Fruit fly (Drosophila melanogaster) whole organism, prepupa: ENCODE measurements around the gene CG8236.

Source experiments
- CG10631 ChIP-seq: fragments of 200-800 bp; sonication (Bioruptor generic); optimal IDR thresholded peaks from 2 replicates; lab custom pipeline; 2016; ENCODE audit warnings: missing biosample characterization, missing genetic modification characterization
- CG10669 ChIP-seq: fragments of 200-800 bp; sonication (Bioruptor generic); optimal IDR thresholded peaks from 3 replicates; lab custom pipeline; 2018; ENCODE audit warnings: missing biosample characterization, mild to moderate bottlenecking, missing genetic modification characterization, moderate library complexity
- CG11294 ChIP-seq: fragments of 200-800 bp; sonication (Bioruptor generic); IDR thresholded peaks from 2 replicates; pipeline ENCODE4 v1.3.6; 2022; ENCODE audit warnings: missing biosample characterization, missing genetic modification characterization
- CG11902 ChIP-seq: fragments of 200-800 bp; sonication (Bioruptor generic); optimal IDR thresholded peaks from 3 replicates; lab custom pipeline; 2016; ENCODE audit warnings: missing biosample characterization, missing genetic modification characterization
- CG16779 ChIP-seq: fragments of 200-800 bp; sonication (Bioruptor generic); optimal IDR thresholded peaks from 3 replicates; lab custom pipeline; 2017; ENCODE audit warnings: missing biosample characterization, mild to moderate bottlenecking, missing genetic modification characterization
- CG3032 ChIP-seq: fragments of 200-800 bp; optimal IDR thresholded peaks from 2 replicates; lab custom pipeline; 2019; ENCODE audit warnings: missing biosample characterization, mild to moderate bottlenecking, missing genetic modification characterization, moderate library complexity
- CG34406 ChIP-seq: fragments of 200-800 bp; sonication (Bioruptor generic); optimal IDR thresholded peaks from 3 replicates; lab custom pipeline; 2016; ENCODE audit warnings: missing biosample characterization, missing genetic modification characterization
- CG3919 ChIP-seq: fragments of 200-800 bp; sonication (Bioruptor generic); optimal IDR thresholded peaks from 3 replicates; lab custom pipeline; 2016; ENCODE audit warnings: missing biosample characterization, missing genetic modification characterization
- CG6276 ChIP-seq: fragments of 200-800 bp; sonication (Bioruptor generic); optimal IDR thresholded peaks from 2 replicates; lab custom pipeline; 2017; ENCODE audit warnings: missing biosample characterization, mild to moderate bottlenecking, missing genetic modification characterization
- CG6792 ChIP-seq: fragments of 200-800 bp; sonication (Bioruptor generic); optimal IDR thresholded peaks from 3 replicates; lab custom pipeline; 2016; ENCODE audit warnings: missing biosample characterization, missing genetic modification characterization
- CG6808 ChIP-seq: fragments of 200-800 bp; sonication (Bioruptor generic); optimal IDR thresholded peaks from 3 replicates; lab custom pipeline; 2017; ENCODE audit warnings: missing biosample characterization, missing genetic modification characterization, mild to moderate bottlenecking, moderate library complexity, missing genetic modification reagents
- CG6854 ChIP-seq: fragments of 200-800 bp; sonication (Bioruptor generic); optimal IDR thresholded peaks from 2 replicates; lab custom pipeline; 2017; ENCODE audit warnings: missing biosample characterization, mild to moderate bottlenecking, missing genetic modification characterization
- CG7368 ChIP-seq: fragments of 200-800 bp; sonication (Bioruptor generic); optimal IDR thresholded peaks from 3 replicates; lab custom pipeline; 2016; ENCODE audit warnings: missing biosample characterization, missing genetic modification characterization
- CG8119 ChIP-seq: fragments of 200-800 bp; sonication (Bioruptor generic); IDR thresholded peaks from 3 replicates; pipeline ENCODE4 v1.3.6; 2022; ENCODE audit warnings: missing biosample characterization, missing genetic modification characterization
- CG9139 ChIP-seq: fragments of 200-800 bp; sonication (Bioruptor generic); optimal IDR thresholded peaks from 3 replicates; lab custom pipeline; 2017; ENCODE audit warnings: missing biosample characterization, mild to moderate bottlenecking, missing genetic modification characterization
- Eip75B ChIP-seq: fragments of 200-800 bp; sonication (Bioruptor generic); optimal IDR thresholded peaks from 3 replicates; lab custom pipeline; 2016; ENCODE audit warnings: missing biosample characterization, missing genetic modification characterization
- Eip78C ChIP-seq: fragments of 200-800 bp; sonication (Bioruptor generic); peaks from one replicate; lab custom pipeline; 2016; ENCODE audit warnings: missing biosample characterization, missing genetic modification characterization
- Eip93F ChIP-seq: fragments of 200-800 bp; sonication (Bioruptor generic); optimal IDR thresholded peaks from 2 replicates; lab custom pipeline; 2016; ENCODE audit warnings: missing biosample characterization, mild to moderate bottlenecking, missing genetic modification characterization
- Ets21C ChIP-seq: fragments of 200-800 bp; sonication (Bioruptor generic); optimal IDR thresholded peaks from 3 replicates; lab custom pipeline; 2016; ENCODE audit warnings: missing biosample characterization, missing genetic modification characterization
- Ets96B ChIP-seq: fragments of 200-800 bp; optimal IDR thresholded peaks from 2 replicates; lab custom pipeline; 2019; ENCODE audit warnings: missing biosample characterization, mild to moderate bottlenecking, missing genetic modification characterization, moderate library complexity
- Gug ChIP-seq: fragments of 200-800 bp; sonication (Bioruptor generic); IDR thresholded peaks from 2 replicates; pipeline ENCODE4 v1.3.6; 2022; ENCODE audit warnings: missing biosample characterization, missing genetic modification characterization
- Hr39 ChIP-seq: fragments of 200-800 bp; sonication (Bioruptor generic); optimal IDR thresholded peaks from 2 replicates; lab custom pipeline; 2016; ENCODE audit warnings: missing biosample characterization, missing genetic modification characterization
- Hr4 ChIP-seq: fragments of 200-800 bp; sonication (Bioruptor generic); optimal IDR thresholded peaks from 3 replicates; lab custom pipeline; 2016; ENCODE audit warnings: missing biosample characterization, missing genetic modification characterization
- Lpt ChIP-seq: fragments of 200-800 bp; sonication (Bioruptor generic); optimal IDR thresholded peaks from 3 replicates; lab custom pipeline; 2016; ENCODE audit warnings: missing biosample characterization, missing genetic modification characterization
- Met ChIP-seq: fragments of 200-800 bp; sonication (Bioruptor generic); optimal IDR thresholded peaks from 3 replicates; lab custom pipeline; 2016; ENCODE audit warnings: missing biosample characterization, missing genetic modification characterization
- Smox ChIP-seq: fragments of 200-800 bp; sonication (Bioruptor generic); optimal IDR thresholded peaks from 3 replicates; lab custom pipeline; 2016; ENCODE audit warnings: missing biosample characterization, missing genetic modification characterization
- Sox102F ChIP-seq: fragments of 200-800 bp; sonication (Bioruptor generic); optimal IDR thresholded peaks from 2 replicates; lab custom pipeline; 2016; ENCODE audit warnings: missing biosample characterization, mild to moderate bottlenecking, missing genetic modification characterization
- achi ChIP-seq: fragments of 200-800 bp; sonication (Bioruptor generic); optimal IDR thresholded peaks from 3 replicates; lab custom pipeline; 2016; ENCODE audit warnings: missing biosample characterization, missing genetic modification characterization
- acj6 ChIP-seq: fragments of 200-800 bp; sonication (Bioruptor generic); optimal IDR thresholded peaks from 3 replicates; lab custom pipeline; 2016; ENCODE audit warnings: missing biosample characterization, missing genetic modification characterization
- cyc ChIP-seq: fragments of 200-800 bp; sonication (Bioruptor generic); optimal IDR thresholded peaks from 3 replicates; lab custom pipeline; 2016; ENCODE audit warnings: missing biosample characterization, missing genetic modification characterization
- esn ChIP-seq: fragments of 200-800 bp; sonication (Bioruptor generic); optimal IDR thresholded peaks from 2 replicates; lab custom pipeline; 2016; ENCODE audit warnings: missing biosample characterization, mild to moderate bottlenecking, missing genetic modification characterization, moderate library complexity
- fd59A ChIP-seq: fragments of 200-800 bp; sonication (Bioruptor generic); optimal IDR thresholded peaks from 2 replicates; lab custom pipeline; 2017; ENCODE audit warnings: missing biosample characterization, mild to moderate bottlenecking, missing genetic modification characterization, missing genetic modification reagents
- fkh ChIP-seq: fragments of 200-800 bp; sonication (Bioruptor generic); optimal IDR thresholded peaks from 3 replicates; lab custom pipeline; 2017; ENCODE audit warnings: missing biosample characterization, mild to moderate bottlenecking, missing genetic modification characterization, moderate library complexity
- spab ChIP-seq: fragments of 200-800 bp; sonication (Bioruptor generic); optimal IDR thresholded peaks from 2 replicates; lab custom pipeline; 2017; ENCODE audit warnings: missing biosample characterization, mild to moderate bottlenecking, missing genetic modification characterization, missing genetic modification reagents
- ss ChIP-seq, 2 experiments: fragments of 200-800 bp; sonication (Bioruptor generic); optimal IDR thresholded peaks; 2 replicates in 1 of 2; 3 replicates in 1 of 2; lab custom pipeline; 2017 to 2018; ENCODE audit warnings: mild to moderate bottlenecking in 2 of 2, missing biosample characterization in 2 of 2, missing genetic modification characterization in 2 of 2, moderate library complexity in 1 of 2
- svp ChIP-seq: fragments of 200-800 bp; sonication (Bioruptor generic); peaks from one replicate; lab custom pipeline; 2016; ENCODE audit warnings: missing biosample characterization, missing genetic modification characterization

The CG8236 gene

DNA sequence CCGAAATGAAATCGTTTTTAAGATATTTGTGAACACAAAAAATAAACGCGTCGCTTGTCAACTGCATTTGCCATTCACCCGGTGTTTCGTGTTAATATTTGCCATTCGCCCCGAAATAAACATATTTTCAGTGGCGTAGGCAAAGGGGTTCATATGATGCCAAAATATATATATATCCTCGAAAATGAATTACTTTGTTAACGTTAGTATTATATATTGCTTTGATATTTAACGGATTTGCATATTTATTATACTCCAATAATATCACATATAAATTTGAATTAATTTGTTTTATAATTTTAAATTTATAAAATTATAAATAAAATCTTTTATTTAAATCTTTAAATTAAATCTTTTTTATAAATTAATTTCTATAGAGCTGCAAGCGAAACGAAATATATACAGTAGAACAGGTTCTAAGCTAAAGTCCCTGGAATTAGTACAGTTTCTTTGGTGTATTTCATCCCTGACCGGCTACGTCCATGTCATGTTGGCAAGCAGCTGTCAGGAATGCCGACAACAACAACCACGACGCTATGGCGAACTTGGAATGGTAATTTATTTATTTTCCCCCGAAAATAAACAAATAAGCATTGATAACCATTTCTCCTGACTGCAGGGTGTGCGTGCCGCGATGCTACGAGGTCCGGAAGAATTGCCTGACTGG, 37.5 kb upstream of the CG8236 start, which contains the start of the genes M1BP and CG8202 (continued):
- TF ChIP-seq CG9139 (GFP tag; lab: Kevin White, UChicago) (no peak), Smox (GFP tag; lab: Kevin White, UChicago) (no peak), CG16779 (no peak), Ets96B (tag; lab: Kevin White, UChicago) (peak; percentile 86), ss (GFP tag; optimal IDR thresholded peaks at IDR 0.05; lab: Kevin White, UChicago) (no peak), acj6 (peak; percentile 84), CG7368 (GFP tag; lab: Kevin White, UChicago) (peak; percentile 79), Gug (GFP tag; lab: Robert Waterston, UW) (0 out of 2 replicates have a peak, but pooled peaks have one; percentile 30), CG10631 (GFP tag; lab: Kevin White, UChicago) (peak; percentile 93), CG34406 (peak; percentile 92), Eip75B (GFP tag; lab: Kevin White, UChicago) (no peak), spab (GFP tag; lab: Kevin White, UChicago) (peak; percentile 73), Hr39 (GFP tag; lab: Kevin White, UChicago) (peak; percentile 77), CG6792 (GFP tag; lab: Kevin White, UChicago) (peak; percentile 85), Ets21C (GFP tag; lab: Kevin White, UChicago) (peak; percentile 62), CG3919 (peak; percentile 86), fd59A (GFP tag; lab: Kevin White, UChicago) (peak; percentile 38), CG11902 (GFP tag; lab: Kevin White, UChicago) (peak; percentile 82), esn (peak; percentile 91), CG11294 (GFP tag; lab: Robert Waterston, UW) (peak; percentile 54; the same call in 1 of the 2 replicates), Sox102F (GFP tag; lab: Kevin White, UChicago) (no peak), Eip78C (GFP tag; lab: Kevin White, UChicago) (no peak), CG8119 (GFP tag; lab: Robert Waterston, UW) (no peak; the same call in 1 of the 3 replicates)

DNA sequence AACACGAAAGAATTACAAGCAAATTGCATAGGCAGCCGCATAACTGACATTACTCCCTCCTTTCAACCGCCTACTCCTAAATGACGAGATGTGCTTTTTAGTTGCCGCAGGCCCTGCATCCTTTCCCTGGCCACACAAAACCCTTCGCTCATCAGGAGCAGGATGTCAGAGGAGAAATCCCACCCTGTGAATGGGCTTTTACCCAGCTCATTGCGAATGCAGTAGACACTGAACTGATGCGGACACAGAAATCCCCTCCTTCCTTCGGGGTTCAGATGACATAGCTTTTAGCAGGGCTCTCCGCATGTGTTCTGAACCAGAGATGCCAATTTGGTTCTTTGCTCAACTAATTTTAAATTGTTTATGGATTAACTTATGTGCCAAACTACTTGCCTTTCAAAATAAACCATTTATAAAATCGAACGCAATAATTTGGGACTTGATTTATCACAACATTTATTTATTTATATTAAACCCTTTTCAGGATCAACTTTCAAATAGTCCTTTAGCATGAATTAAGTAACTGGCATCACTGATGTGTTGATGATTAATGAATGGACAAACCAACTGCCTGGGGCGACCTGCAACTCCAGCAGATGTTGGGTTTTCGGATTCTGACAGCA, 29.9 kb upstream of the CG8236 start:
- TF ChIP-seq Met (GFP tag; lab: Kevin White, UChicago) (peak; percentile 24), CG10669 (peak; percentile 6), Hr4 (GFP tag; lab: Kevin White, UChicago) (no peak), Eip93F (GFP tag; lab: Kevin White, UChicago) (no peak), Lpt (GFP tag; lab: Kevin White, UChicago) (no peak), CG11294 (GFP tag; lab: Robert Waterston, UW) (no peak), achi (GFP tag; lab: Kevin White, UChicago) (peak; percentile 3), Eip75B (GFP tag; lab: Kevin White, UChicago) (peak; percentile 27), svp (GFP tag; lab: Kevin White, UChicago) (peak; percentile 48), Eip78C (GFP tag; lab: Kevin White, UChicago) (peak; percentile 16), spab (GFP tag; lab: Kevin White, UChicago) (peak; percentile 6), Ets96B (tag; lab: Kevin White, UChicago) (peak; percentile 48), CG6808 (GFP tag; lab: Kevin White, UChicago) (peak; percentile 27), cyc (GFP tag; lab: Kevin White, UChicago) (no peak), esn (peak; percentile 33), ss (GFP tag; optimal IDR thresholded peaks at IDR 0.05; lab: Kevin White, UChicago) (peak in 1 of 2 experiments; percentile 25), fkh (no peak)

dm6 chr3R:8740118-8740517, 29.1 kb upstream of the CG8236 start:
- TF ChIP-seq CG3032 (tag; lab: Kevin White, UChicago) (no peak), CG6854 (GFP tag; lab: Kevin White, UChicago) (no peak), svp (GFP tag; lab: Kevin White, UChicago) (peak; percentile 74), CG9139 (GFP tag; lab: Kevin White, UChicago) (no peak), CG6276 (no peak)
- TF ChIP-seq, all 60 proteins: peak for 1
